Fruit fly (Drosophila melanogaster) whole organism, embryonic: Measurements from ENCODE around the gene NK7.1.

Experiments
- Atf6 ChIP-seq: fragments of 200-800 bp; sonication (Bioruptor generic); IDR thresholded peaks from 2 replicates; pipeline ENCODE4 v1.3.6; 2022; ENCODE audit warnings: missing biosample characterization, missing genetic modification characterization
- B-H2 ChIP-seq: fragments of 200-800 bp; sonication (Bioruptor generic); optimal IDR thresholded peaks from 2 replicates; lab custom pipeline; 2018; ENCODE audit warnings: missing biosample characterization, mild to moderate bottlenecking, missing genetic modification characterization
- BEAF-32 ChIP-seq: fragments of 200-800 bp; sonication (Bioruptor generic); optimal IDR thresholded peaks from 3 replicates; lab custom pipeline; 2017; ENCODE audit warnings: missing biosample characterization, missing genetic modification characterization, mild to moderate bottlenecking, moderate library complexity, missing genetic modification reagents
- Bteb2 ChIP-seq: fragments of 200-800 bp; sonication (Bioruptor generic); optimal IDR thresholded peaks from 2 replicates; lab custom pipeline; 2016; ENCODE audit warnings: missing biosample characterization, missing genetic modification characterization
- CG10274 ChIP-seq: fragments of 200-800 bp; sonication (Bioruptor generic); optimal IDR thresholded peaks from 3 replicates; lab custom pipeline; 2017; ENCODE audit warnings: missing biosample characterization, mild to moderate bottlenecking, missing genetic modification characterization
- CG11085 ChIP-seq: fragments of 200-800 bp; sonication (Bioruptor generic); IDR thresholded peaks from 2 replicates; pipeline ENCODE4 v1.3.6; 2022; ENCODE audit warnings: missing biosample characterization, missing genetic modification characterization
- CG11093 ChIP-seq: fragments of 200-800 bp; sonication (Bioruptor generic); IDR thresholded peaks from 3 replicates; pipeline ENCODE4 v1.3.6; 2022; ENCODE audit warnings: missing biosample characterization, missing genetic modification characterization
- CG14050 ChIP-seq: fragments of 200-800 bp; sonication (Bioruptor generic); IDR thresholded peaks from 3 replicates; pipeline ENCODE4 v1.3.6; 2022; ENCODE audit warnings: missing biosample characterization, missing genetic modification characterization
- CG15269 ChIP-seq: fragments of 200-800 bp; sonication (Bioruptor generic); optimal IDR thresholded peaks from 2 replicates; lab custom pipeline; 2018; ENCODE audit warnings: missing biosample characterization, mild to moderate bottlenecking, missing genetic modification characterization, moderate library complexity
- CG15514 ChIP-seq: fragments of 200-800 bp; sonication (Bioruptor generic); optimal IDR thresholded peaks from 3 replicates; lab custom pipeline; 2017; ENCODE audit warnings: missing biosample characterization, missing genetic modification characterization, mild to moderate bottlenecking, moderate library complexity, missing genetic modification reagents
- CG18262 ChIP-seq: fragments of 200-800 bp; optimal IDR thresholded peaks from 3 replicates; lab custom pipeline; 2019; ENCODE audit warnings: missing biosample characterization, mild to moderate bottlenecking, missing genetic modification characterization, moderate library complexity
- CG18476 ChIP-seq: fragments of 200-800 bp; sonication (Bioruptor generic); optimal IDR thresholded peaks from 2 replicates; lab custom pipeline; 2016; ENCODE audit warnings: missing biosample characterization, mild to moderate bottlenecking, missing genetic modification characterization
- CG2116 ChIP-seq: fragments of 200-800 bp; sonication (Bioruptor generic); optimal IDR thresholded peaks from 3 replicates; lab custom pipeline; 2018; ENCODE audit warnings: missing biosample characterization, mild to moderate bottlenecking, missing genetic modification characterization
- CG30431 ChIP-seq: fragments of 200-800 bp; sonication (Bioruptor generic); optimal IDR thresholded peaks from 2 replicates; lab custom pipeline; 2017; ENCODE audit warnings: missing biosample characterization, missing genetic modification characterization
- CG3065 ChIP-seq: fragments of 200-800 bp; sonication (Bioruptor generic); optimal IDR thresholded peaks from 2 replicates; lab custom pipeline; 2016; ENCODE audit warnings: missing biosample characterization, missing genetic modification characterization
- CG31224 ChIP-seq: fragments of 200-800 bp; sonication (Bioruptor generic); IDR thresholded peaks from 2 replicates; pipeline ENCODE4 v1.3.6; 2022; ENCODE audit warnings: missing biosample characterization, missing genetic modification characterization
- CG32532 ChIP-seq: fragments of 200-800 bp; sonication (Bioruptor generic); IDR thresholded peaks from 2 replicates; pipeline ENCODE4 v1.3.6; 2022; ENCODE audit warnings: missing biosample characterization, missing genetic modification characterization
- CG34224 ChIP-seq: fragments of 200-800 bp; sonication (Bioruptor generic); IDR thresholded peaks from 3 replicates; pipeline ENCODE4 v1.3.6; 2022; ENCODE audit warnings: missing biosample characterization, missing genetic modification characterization; ENCODE audit not compliant: partially characterized antibody
- CG7786 ChIP-seq: fragments of 200-800 bp; sonication (Bioruptor generic); optimal IDR thresholded peaks from 2 replicates; lab custom pipeline; 2016; ENCODE audit warnings: missing biosample characterization, missing genetic modification characterization
- CG8089 ChIP-seq: fragments of 200-800 bp; sonication (Bioruptor generic); optimal IDR thresholded peaks from 3 replicates; lab custom pipeline; 2016; ENCODE audit warnings: missing biosample characterization, missing genetic modification characterization
- CG9437 ChIP-seq: fragments of 200-800 bp; sonication (Bioruptor generic); optimal IDR thresholded peaks from 2 replicates; lab custom pipeline; 2018; ENCODE audit warnings: missing biosample characterization, mild to moderate bottlenecking, missing genetic modification characterization
- Chrac-16 ChIP-seq: fragments of 200-800 bp; sonication (Bioruptor generic); optimal IDR thresholded peaks from 3 replicates; lab custom pipeline; 2016; ENCODE audit warnings: missing biosample characterization, missing genetic modification characterization
- Dip3 ChIP-seq: fragments of 200-800 bp; sonication (Bioruptor generic); optimal IDR thresholded peaks from 3 replicates; lab custom pipeline; 2016; ENCODE audit warnings: missing biosample characterization, missing genetic modification characterization
- Fer3 ChIP-seq: fragments of 200-800 bp; sonication (Bioruptor generic); optimal IDR thresholded peaks from 2 replicates; lab custom pipeline; 2018; ENCODE audit warnings: missing biosample characterization, mild to moderate bottlenecking, missing genetic modification characterization, moderate library complexity
- Hand ChIP-seq: fragments of 200-800 bp; sonication (Bioruptor generic); optimal IDR thresholded peaks from 2 replicates; lab custom pipeline; 2017; ENCODE audit warnings: mild to moderate bottlenecking, missing biosample characterization, missing genetic modification reagents, missing genetic modification characterization
- Hr51 ChIP-seq, 2 experiments: fragments of 200-800 bp; sonication (Bioruptor generic); optimal IDR thresholded peaks; 2 replicates in 1 of 2; 3 replicates in 1 of 2; lab custom pipeline; 2016 to 2018; ENCODE audit warnings: missing biosample characterization in 2 of 2, missing genetic modification characterization in 2 of 2, mild to moderate bottlenecking in 1 of 2, moderate library complexity in 1 of 2
- Med ChIP-seq: fragments of 200-800 bp; sonication (Bioruptor generic); peaks from one replicate; lab custom pipeline; 2016; ENCODE audit warnings: missing biosample characterization, missing genetic modification characterization, mild to moderate bottlenecking, inconsistent platforms, moderate library complexity
- Meics ChIP-seq: fragments of 200-800 bp; sonication (Bioruptor generic); optimal IDR thresholded peaks from 2 replicates; lab custom pipeline; 2017; ENCODE audit warnings: missing biosample characterization, mild to moderate bottlenecking, missing genetic modification characterization
- NfI ChIP-seq: fragments of 200-800 bp; sonication (Bioruptor generic); optimal IDR thresholded peaks from 3 replicates; lab custom pipeline; 2018; ENCODE audit warnings: missing biosample characterization, mild to moderate bottlenecking, missing genetic modification characterization, moderate library complexity
- PHDP ChIP-seq: fragments of 200-800 bp; sonication (Bioruptor generic); optimal IDR thresholded peaks from 3 replicates; lab custom pipeline; 2018; ENCODE audit warnings: missing biosample characterization, mild to moderate bottlenecking, missing genetic modification characterization, moderate library complexity
- Rfx ChIP-seq: fragments of 200-800 bp; sonication (Bioruptor generic); IDR thresholded peaks from 2 replicates; pipeline ENCODE4 v1.3.6; 2022; ENCODE audit warnings: missing biosample characterization, missing genetic modification characterization
- Side ChIP-seq: fragments of 200-800 bp; sonication (Bioruptor generic); optimal IDR thresholded peaks from 2 replicates; lab custom pipeline; 2016; ENCODE audit warnings: missing biosample characterization, missing genetic modification characterization
- Spps ChIP-seq: fragments of 200-800 bp; sonication (Bioruptor generic); optimal IDR thresholded peaks from 2 replicates; lab custom pipeline; 2018; ENCODE audit warnings: missing biosample characterization, mild to moderate bottlenecking, missing genetic modification characterization
- Tbp ChIP-seq: fragments of >200 bp; optimal IDR thresholded peaks from 2 replicates; lab custom pipeline; 2018; ENCODE audit warnings: missing biosample characterization, missing genetic modification characterization
- bcd ChIP-seq: fragments of 200-800 bp; sonication (Bioruptor generic); optimal IDR thresholded peaks from 2 replicates; lab custom pipeline; 2017; ENCODE audit warnings: missing biosample characterization, mild to moderate bottlenecking, missing genetic modification characterization
- cwo ChIP-seq: fragments of 200-800 bp; sonication (Bioruptor generic); optimal IDR thresholded peaks from 3 replicates; lab custom pipeline; 2017; ENCODE audit warnings: missing biosample characterization, missing genetic modification characterization, mild to moderate bottlenecking, moderate library complexity, missing genetic modification reagents
- dimm ChIP-seq: fragments of 200-800 bp; sonication (Bioruptor generic); IDR thresholded peaks from 2 replicates; pipeline ENCODE4 v1.3.6; 2022; ENCODE audit warnings: missing biosample characterization, missing genetic modification characterization
- dm ChIP-seq: fragments of 200-800 bp; sonication (Bioruptor generic); optimal IDR thresholded peaks from 3 replicates; lab custom pipeline; 2016; ENCODE audit warnings: missing biosample characterization, missing genetic modification characterization
- dmrt99B ChIP-seq: fragments of 200-800 bp; sonication (Bioruptor generic); optimal IDR thresholded peaks from 2 replicates; lab custom pipeline; 2018; ENCODE audit warnings: missing biosample characterization, mild to moderate bottlenecking, missing genetic modification characterization, moderate library complexity
- ewg ChIP-seq: fragments of 200-800 bp; sonication (Bioruptor generic); optimal IDR thresholded peaks from 3 replicates; lab custom pipeline; 2017; ENCODE audit warnings: mild to moderate bottlenecking, missing biosample characterization, missing genetic modification reagents, missing genetic modification characterization
- eyg ChIP-seq: fragments of 200-800 bp; sonication (Bioruptor generic); optimal IDR thresholded peaks from 3 replicates; lab custom pipeline; 2016; ENCODE audit warnings: missing biosample characterization, missing genetic modification characterization
- fd64A ChIP-seq: fragments of 200-800 bp; sonication (Bioruptor generic); optimal IDR thresholded peaks from 3 replicates; lab custom pipeline; 2018; ENCODE audit warnings: missing biosample characterization, mild to moderate bottlenecking, missing genetic modification characterization
- knrl ChIP-seq: fragments of 200-800 bp; sonication (Bioruptor generic); IDR thresholded peaks from 3 replicates; pipeline ENCODE4 v1.3.6; 2022; ENCODE audit warnings: missing biosample characterization, missing genetic modification characterization; ENCODE audit not compliant: partially characterized antibody
- nerfin-1 ChIP-seq: fragments of 200-800 bp; sonication (Bioruptor generic); optimal IDR thresholded peaks from 3 replicates; lab custom pipeline; 2019; ENCODE audit warnings: missing biosample characterization, mild to moderate bottlenecking, missing genetic modification characterization, moderate library complexity
- pan ChIP-seq, 4 experiments: fragments of >200 bp in 3 of 4; fragments of 200-800 bp in 1 of 4; sonication (Bioruptor generic) in 1 of 4; optimal IDR thresholded peaks in 3 of 4; IDR thresholded peaks in 1 of 4; 2 replicates each; pipeline versions ENCODE4 v1.3.6 to Lab custom; 2017 to 2022; ENCODE audit warnings: missing biosample characterization in 2 of 4, missing genetic modification characterization in 2 of 4, mixed read lengths in 1 of 4
- pho ChIP-seq: fragments of 200-800 bp; sonication (Bioruptor generic); optimal IDR thresholded peaks from 2 replicates; lab custom pipeline; 2016; ENCODE audit warnings: missing biosample characterization, missing genetic modification characterization
- sr ChIP-seq: fragments of 200-800 bp; sonication (Bioruptor generic); IDR thresholded peaks from 3 replicates; pipeline ENCODE4 v1.3.6; 2022; ENCODE audit warnings: missing biosample characterization, missing genetic modification characterization
- sug ChIP-seq: fragments of 200-800 bp; optimal IDR thresholded peaks from 2 replicates; lab custom pipeline; 2019; ENCODE audit warnings: missing biosample characterization, mild to moderate bottlenecking, missing genetic modification characterization, moderate library complexity
- wdn ChIP-seq: fragments of 200-800 bp; sonication (Bioruptor generic); IDR thresholded peaks from 2 replicates; pipeline ENCODE4 v1.3.6; 2022; ENCODE audit warnings: missing biosample characterization, missing genetic modification characterization
- zf30C ChIP-seq: fragments of 200-800 bp; sonication (Bioruptor generic); optimal IDR thresholded peaks from 3 replicates; lab custom pipeline; 2018; ENCODE audit warnings: missing biosample characterization, mild to moderate bottlenecking, missing genetic modification characterization

Gene NK7.1

dm6 chr3R:14351418-14351817, 21.3 kb downstream of the NK7.1 start (continued):
- TF ChIP-seq Meics (GFP tag; lab: Kevin White, UChicago), result peak; percentile 54
- peak; percentile 8 for TF ChIP-seq CG18476 (GFP tag; lab: Kevin White, UChicago)
- no peak for TF ChIP-seq CG7786 (GFP tag; lab: Kevin White, UChicago)
- TF ChIP-seq knrl (GFP tag; lab: Robert Waterston, UW), result no peak
- TF ChIP-seq nerfin-1 (tag; lab: Kevin White, UChicago), result peak; percentile 59
- peak; percentile 33 for TF ChIP-seq PHDP
- TF ChIP-seq CG11085 (GFP tag; lab: Robert Waterston, UW), result no peak
- peak; percentile 41 for TF ChIP-seq cwo (GFP tag; lab: Kevin White, UChicago)
- no peak for TF ChIP-seq dimm
- no peak for TF ChIP-seq dm (GFP tag; lab: Kevin White, UChicago)
- TF ChIP-seq CG30431, result no peak
- TF ChIP-seq CG32532 (GFP tag; lab: Robert Waterston, UW), result no peak
- no peak for TF ChIP-seq CG11093 (GFP tag; lab: Robert Waterston, UW)
- no peak for TF ChIP-seq wdn
- TF ChIP-seq Atf6 (GFP tag; lab: Robert Waterston, UW), result peak; percentile 20; the same call in 1 of the 2 replicates
- no peak for TF ChIP-seq eyg
- TF ChIP-seq CG2116 (GFP tag; lab: Kevin White, UChicago), result no peak
- peak; percentile 83 for TF ChIP-seq Med (GFP tag; lab: Kevin White, UChicago)
- no peak for TF ChIP-seq CG8089 (GFP tag; lab: Kevin White, UChicago)
- peak; percentile 34 for TF ChIP-seq CG15269 (tag; lab: Kevin White, UChicago)
- peak; percentile 20 for TF ChIP-seq bcd
- TF ChIP-seq CG34224 (GFP tag; lab: Robert Waterston, UW), result no peak
- no peak for TF ChIP-seq Bteb2
- peak; percentile 15 for TF ChIP-seq NfI (GFP tag; lab: Kevin White, UChicago)
- TF ChIP-seq zf30C (GFP tag; lab: Kevin White, UChicago), result peak; percentile 34
- no peak for TF ChIP-seq CG3065 (GFP tag; lab: Kevin White, UChicago)
- peak in 1 of 2 experiments; percentile 66 for TF ChIP-seq Hr51 (GFP tag; optimal IDR thresholded peaks at IDR 0.05; lab: Kevin White, UChicago)
- TF ChIP-seq Side (GFP tag; lab: Kevin White, UChicago), result no peak
- peak; percentile 8 for TF ChIP-seq ewg (GFP tag; lab: Kevin White, UChicago)
- peak; percentile 3 for TF ChIP-seq Chrac-16
- no peak for TF ChIP-seq CG10274 (GFP tag; lab: Kevin White, UChicago)
- TF ChIP-seq Tbp (GFP tag; lab: Kevin White, UChicago), result no peak
- peak; percentile 50 for TF ChIP-seq Hand (GFP tag; lab: Kevin White, UChicago)
- TF ChIP-seq sug, result no peak
- peak; percentile 27 for TF ChIP-seq pho (GFP tag; lab: Kevin White, UChicago)
- peak; percentile 56 for TF ChIP-seq dmrt99B (tag; lab: Kevin White, UChicago)
- no peak for TF ChIP-seq Spps (tag; lab: Kevin White, UChicago)
- TF ChIP-seq CG15514 (GFP tag; lab: Kevin White, UChicago), result peak; percentile 12
- no peak for TF ChIP-seq B-H2 (GFP tag; lab: Kevin White, UChicago)
- peak; percentile 49 for TF ChIP-seq CG18262 (tag; lab: Kevin White, UChicago)
- TF ChIP-seq Dip3 (GFP tag; lab: Kevin White, UChicago), result no peak
- TF ChIP-seq CG31224, result no peak
- TF ChIP-seq sr (GFP tag; lab: Robert Waterston, UW), result no peak
- TF ChIP-seq Fer3 (tag; lab: Kevin White, UChicago), result peak; percentile 34
- TF ChIP-seq Rfx (GFP tag; lab: Robert Waterston, UW), result no peak; the same call in 1 of the 2 replicates
- peak; percentile 9 for TF ChIP-seq CG9437 (GFP tag; lab: Kevin White, UChicago)
- TF ChIP-seq pan (optimal IDR thresholded peaks at IDR 0.05; lab: Kevin White, UChicago), result no peak
- no peak for TF ChIP-seq pan (GFP tag; optimal IDR thresholded peaks at IDR 0.05 in 1 of 2, IDR thresholded peaks at IDR 0.05 in 1 of 2)
- TF ChIP-seq fd64A (GFP tag; lab: Kevin White, UChicago), result no peak
- TF ChIP-seq CG14050, result no peak
- no peak for TF ChIP-seq BEAF-32 (GFP tag; lab: Kevin White, UChicago)
